Worm (Caenorhabditis elegans): ENCODE data around the gene D1046.4.
A peak's percentile ranks its signal among the peaks of the same experiment; 100 is the strongest.

Gene D1046.4

ce11 chrIV:8888525-8889026, 45.1 kb upstream of the D1046.4 start, which contains the start of gene oma-1 (continued):
- TF ChIP-seq atf-7 (tag; optimal IDR thresholded peaks at IDR 0.05), result no peak
- TF ChIP-seq him-1 (tag; optimal IDR thresholded peaks at IDR 0.05), result no peak
- TF ChIP-seq akir-1 (GFP tag; optimal IDR thresholded peaks at IDR 0.05), result no peak
- no peak for TF ChIP-seq mxl-1 (tag; optimal IDR thresholded peaks at IDR 0.05)
- no peak for TF ChIP-seq lsy-27 (tag; optimal IDR thresholded peaks at IDR 0.05; ENCODE audit: borderline replicate concordance, insufficient read depth)
- no peak for TF ChIP-seq F10E7.11 (tag; optimal IDR thresholded peaks at IDR 0.05)
- TF ChIP-seq ztf-26 (tag; optimal IDR thresholded peaks at IDR 0.05), result no peak
- TF ChIP-seq ceh-58 (GFP tag; IDR thresholded peaks at IDR 0.05), result no peak
- no peak for TF ChIP-seq ceh-79 (tag; optimal IDR thresholded peaks at IDR 0.05)
- no peak for TF ChIP-seq F23B12.7 (tag; optimal IDR thresholded peaks at IDR 0.05; ENCODE audit: insufficient read depth)
- TF ChIP-seq mes-4 (tag; optimal IDR thresholded peaks at IDR 0.05), result no peak
- TF ChIP-seq ekl-4 (GFP tag; IDR thresholded peaks at IDR 0.05), result no peak
- peak; percentile 88 for TF ChIP-seq F49E8.2 (tag; optimal IDR thresholded peaks at IDR 0.05; ENCODE audit: insufficient read depth)
- no peak for TF ChIP-seq lin-26 (GFP tag; IDR thresholded peaks at IDR 0.05)
- no peak for TF ChIP-seq mel-28 (tag; optimal IDR thresholded peaks at IDR 0.05; ENCODE audit: borderline replicate concordance)
- no peak for TF ChIP-seq attf-5 (GFP tag; optimal IDR thresholded peaks at IDR 0.05)
- TF ChIP-seq egrh-3 (GFP tag; IDR thresholded peaks at IDR 0.05), result no peak
- no peak for TF ChIP-seq hmg-20 (GFP tag; IDR thresholded peaks at IDR 0.05)
- TF ChIP-seq let-526 (GFP tag; IDR thresholded peaks at IDR 0.05), result no peak
- TF ChIP-seq B0336.3 (GFP tag; IDR thresholded peaks at IDR 0.05), result no peak
- TF ChIP-seq Y56A3A.18 (GFP tag; IDR thresholded peaks at IDR 0.05), result no peak
- TF ChIP-seq nfyb-1 (GFP tag; IDR thresholded peaks at IDR 0.05), result no peak
- TF ChIP-seq lin-40 (tag; optimal IDR thresholded peaks at IDR 0.05), result no peak
- no peak for TF ChIP-seq nhr-80 (tag; optimal IDR thresholded peaks at IDR 0.05)
- no peak for TF ChIP-seq ceh-40 (GFP tag; IDR thresholded peaks at IDR 0.05)
- no peak for TF ChIP-seq zfh-2 (GFP tag; conservative IDR thresholded peaks at IDR 0.05)
- no peak for TF ChIP-seq sea-2 (GFP tag; IDR thresholded peaks at IDR 0.05)
- TF ChIP-seq unc-62 (GFP tag; optimal IDR thresholded peaks at IDR 0.05), result no peak
- no peak for TF ChIP-seq F39B2.1 (GFP tag; IDR thresholded peaks at IDR 0.05)
- no peak for TF ChIP-seq athp-1 (tag; optimal IDR thresholded peaks at IDR 0.05)
- no peak for TF ChIP-seq Y53G8AR.9 (GFP tag; conservative IDR thresholded peaks at IDR 0.05)
- TF ChIP-seq ztf-28 (GFP tag; IDR thresholded peaks at IDR 0.05), result no peak
- TF ChIP-seq madf-3 (GFP tag; IDR thresholded peaks at IDR 0.05), result no peak; the same call in 1 of the 2 replicates
- no peak for TF ChIP-seq attf-6 (GFP tag; IDR thresholded peaks at IDR 0.05)
- TF ChIP-seq ccch-3 (GFP tag; optimal IDR thresholded peaks at IDR 0.05), result no peak
- TF ChIP-seq cebp-1 (GFP tag; IDR thresholded peaks at IDR 0.05), result no peak
- no peak for TF ChIP-seq cebp-1 (tag; optimal IDR thresholded peaks at IDR 0.05)
- TF ChIP-seq die-1 (tag; optimal IDR thresholded peaks at IDR 0.05), result no peak
- TF ChIP-seq snpc-4 (GFP tag; optimal IDR thresholded peaks at IDR 0.05), result no peak
- TF ChIP-seq snpc-4 (tag; optimal IDR thresholded peaks at IDR 0.05), result peak in 2 of 4 experiments; percentile 10 to 36
- peak; percentile 91 for TF ChIP-seq ceh-91 (GFP tag; IDR thresholded peaks at IDR 0.05)
- no peak for TF ChIP-seq rec-8 (tag; optimal IDR thresholded peaks at IDR 0.05)
- TF ChIP-seq fkh-3 (tag; optimal IDR thresholded peaks at IDR 0.05), result no peak
- peak; percentile 98 for TF ChIP-seq madf-8 (GFP tag; conservative IDR thresholded peaks at IDR 0.05)
- no peak for TF ChIP-seq lin-54 (GFP tag; optimal IDR thresholded peaks at IDR 0.05)
- peak; percentile 83 for TF ChIP-seq dpl-1 (GFP tag; optimal IDR thresholded peaks at IDR 0.05)
- TF ChIP-seq F33H1.4 (GFP tag; IDR thresholded peaks at IDR 0.05), result peak; percentile 95
- peak in 1 of 3 experiments; percentile 64 for TF ChIP-seq lin-35 (GFP tag; optimal IDR thresholded peaks at IDR 0.05)
- 0 out of 2 replicates have a peak, but pooled peaks have one; percentile 41 for TF ChIP-seq Y95B8A.8 (GFP tag; IDR thresholded peaks at IDR 0.05)
